Worm (Caenorhabditis elegans) whole organism, early embryonic: Measurements from ENCODE around the gene T20D3.6.

Experiments
- B0310.2 ChIP-seq: sonication (generic microtip); optimal IDR thresholded peaks from 2 replicates; lab custom pipeline; 2016; ENCODE audit warnings: mild to moderate bottlenecking, missing genetic modification characterization, missing compliant biosample characterization
- F13C5.2 ChIP-seq: sonication (generic microtip); optimal IDR thresholded peaks from 2 replicates; lab custom pipeline; 2017; ENCODE audit warnings: mild to moderate bottlenecking, missing genetic modification characterization, inconsistent platforms, missing compliant biosample characterization
- aly-1 ChIP-seq: sonication (generic microtip); optimal IDR thresholded peaks from 2 replicates; lab custom pipeline; 2016; ENCODE audit warnings: missing genetic modification characterization, missing compliant biosample characterization
- ama-1 ChIP-seq: fragments of 150-350 bp; optimal IDR thresholded peaks from 2 replicates; lab custom pipeline; 2014
- ceh-13 ChIP-seq: fragments of 200-800 bp; sonication (Bioruptor generic); optimal IDR thresholded peaks from 2 replicates; lab custom pipeline; 2018; ENCODE audit warnings: mild to moderate bottlenecking, missing genetic modification characterization, missing compliant biosample characterization
- ceh-36 ChIP-seq: sonication (generic microtip); optimal IDR thresholded peaks from 2 replicates; lab custom pipeline; 2016; ENCODE audit warnings: missing genetic modification characterization, inconsistent platforms, missing compliant biosample characterization
- ets-7 ChIP-seq: sonication (generic microtip); optimal IDR thresholded peaks from 2 replicates; lab custom pipeline; 2016; ENCODE audit warnings: missing genotype, missing genetic modification characterization, missing compliant biosample characterization
- flt-1 ChIP-seq: fragments of 200-800 bp; sonication (Bioruptor generic); IDR thresholded peaks from 2 replicates; pipeline ENCODE4 v1.3.6; 2022; ENCODE audit warnings: missing genetic modification characterization, missing compliant biosample characterization
- hmbx-1 ChIP-seq: sonication (generic microtip); optimal IDR thresholded peaks from 2 replicates; lab custom pipeline; 2016; ENCODE audit warnings: mild to moderate bottlenecking, missing genetic modification characterization, missing compliant biosample characterization
- hmg-4 ChIP-seq: fragments of 200-800 bp; sonication (Bioruptor generic); optimal IDR thresholded peaks from 2 replicates; lab custom pipeline; 2018; ENCODE audit warnings: mild to moderate bottlenecking, missing genetic modification characterization, missing compliant biosample characterization
- hnd-1 ChIP-seq: sonication (generic microtip); optimal IDR thresholded peaks from 2 replicates; lab custom pipeline; 2016; ENCODE audit warnings: missing genetic modification characterization, missing compliant biosample characterization
- pes-1 ChIP-seq: fragments of 200-800 bp; sonication (Bioruptor generic); IDR thresholded peaks from 2 replicates; pipeline ENCODE4 v1.3.6; 2022; ENCODE audit warnings: missing genetic modification reagents, missing genetic modification characterization, missing compliant biosample characterization
- scrt-1 ChIP-seq: fragments of 200-800 bp; sonication (Bioruptor generic); IDR thresholded peaks from 2 replicates; pipeline ENCODE4 v1.3.6; 2022; ENCODE audit warnings: missing genetic modification characterization, missing compliant biosample characterization
- sea-1 ChIP-seq: fragments of 200-800 bp; sonication (Bioruptor generic); conservative IDR thresholded peaks from 2 replicates; pipeline ENCODE4 v1.3.6; 2022; ENCODE audit warnings: missing genetic modification characterization, missing compliant biosample characterization
- tbx-11 ChIP-seq: fragments of 200-800 bp; sonication (Bioruptor generic); IDR thresholded peaks from 2 replicates; pipeline ENCODE4 v1.3.6; 2022; ENCODE audit warnings: missing genetic modification characterization, missing compliant biosample characterization
- tbx-37 ChIP-seq: fragments of 200-800 bp; sonication (Bioruptor generic); conservative IDR thresholded peaks from 2 replicates; pipeline ENCODE4 v1.3.6; 2022; ENCODE audit warnings: missing genetic modification reagents, missing genetic modification characterization, missing compliant biosample characterization
- tra-4 ChIP-seq: sonication (generic microtip); optimal IDR thresholded peaks from 2 replicates; lab custom pipeline; 2017; ENCODE audit warnings: missing genetic modification characterization, missing compliant biosample characterization

T20D3.6 gene

ce11 chrIV:9335552-9336251, 3.4 kb downstream of the T20D3.6 start, which contains the start of the genes coa-4 and T20D3.14:
Gene coa-4, minus strand, starts transcription at chrIV:9335602.
Gene T20D3.14, minus strand, starts transcription at chrIV:9335909.
- TF ChIP-seq B0310.2 (tag; lab: Kevin White, UChicago) = no peak
- TF ChIP-seq ama-1 (lab: Kevin White, UChicago) = no peak
- no peak for TF ChIP-seq tbx-37
- no peak for TF ChIP-seq tbx-11 (GFP tag; lab: Robert Waterston, UW)
- no peak for TF ChIP-seq ceh-36 (tag; lab: Kevin White, UChicago)
- TF ChIP-seq ets-7 = no peak
- TF ChIP-seq pes-1 (GFP tag; lab: Robert Waterston, UW) = no peak
- TF ChIP-seq F13C5.2 (tag; lab: Kevin White, UChicago) = no peak
- no peak for TF ChIP-seq scrt-1
- TF ChIP-seq ceh-13 = no peak
- TF ChIP-seq tra-4 (tag; lab: Kevin White, UChicago) = no peak
- TF ChIP-seq sea-1 = no peak
- no peak for TF ChIP-seq hmbx-1
- no peak for TF ChIP-seq flt-1 (GFP tag; lab: Robert Waterston, UW)
- no peak for TF ChIP-seq hnd-1 (tag; lab: Kevin White, UChicago)

ce11 chrIV:9333007-9333406, 6.1 kb downstream of the T20D3.6 start:
- TF ChIP-seq pes-1 (GFP tag; lab: Robert Waterston, UW) (no peak), aly-1 (tag; lab: Kevin White, UChicago) (no peak), ets-7 (no peak), tra-4 (tag; lab: Kevin White, UChicago) (no peak), B0310.2 (tag; lab: Kevin White, UChicago) (no peak), ceh-36 (tag; lab: Kevin White, UChicago) (no peak), sea-1 (no peak), F13C5.2 (tag; lab: Kevin White, UChicago) (no peak), tbx-11 (GFP tag; lab: Robert Waterston, UW) (no peak), ceh-13 (no peak), hmbx-1 (no peak), flt-1 (GFP tag; lab: Robert Waterston, UW) (no peak)

- TF ChIP-seq ceh-36 (tag; lab: Kevin White, UChicago) (no peak), scrt-1 (no peak), flt-1 (GFP tag; lab: Robert Waterston, UW) (no peak), F13C5.2 (tag; lab: Kevin White, UChicago) (no peak), tbx-11 (GFP tag; lab: Robert Waterston, UW) (no peak), aly-1 (tag; lab: Kevin White, UChicago) (no peak)
Observed at ce11 chrIV:9330755-9331154, 8.3 kb downstream of the T20D3.6 start, which contains the start of gene nspg-7.1. Gene nspg-7.1, minus strand, starts transcription at chrIV:9330855.

ce11 chrIV:9327706-9328105, 11.4 kb downstream of the T20D3.6 start, which contains the start of gene clec-183:
Gene clec-183, plus strand, starts transcription at chrIV:9328006.
- TF ChIP-seq pes-1 (GFP tag; lab: Robert Waterston, UW) (no peak), hnd-1 (tag; lab: Kevin White, UChicago) (no peak), flt-1 (GFP tag; lab: Robert Waterston, UW) (no peak), B0310.2 (tag; lab: Kevin White, UChicago) (no peak), ceh-36 (tag; lab: Kevin White, UChicago) (no peak), scrt-1 (no peak), tbx-11 (GFP tag; lab: Robert Waterston, UW) (no peak), ceh-13 (no peak), ets-7 (no peak), F13C5.2 (tag; lab: Kevin White, UChicago) (no peak), sea-1 (no peak), aly-1 (tag; lab: Kevin White, UChicago) (no peak), tra-4 (tag; lab: Kevin White, UChicago) (no peak), tbx-37 (no peak)

- TF ChIP-seq ets-7 = no peak
- no peak for TF ChIP-seq ceh-36 (tag; lab: Kevin White, UChicago)
Observed at ce11 chrIV:9323989-9324506, 15.1 kb downstream of the T20D3.6 start, which contains the start of the genes nspg-11 and F49C12.15. Gene nspg-11, minus strand, starts transcription at chrIV:9324089. Gene F49C12.15, plus strand, starts transcription at chrIV:9324456.

- TF ChIP-seq hnd-1 (tag; lab: Kevin White, UChicago) (no peak), aly-1 (tag; lab: Kevin White, UChicago) (no peak), hmg-4 (GFP tag; lab: Kevin White, UChicago) (no peak), ama-1 (lab: Kevin White, UChicago) (no peak), pes-1 (GFP tag; lab: Robert Waterston, UW) (no peak), hmbx-1 (no peak), tra-4 (tag; lab: Kevin White, UChicago) (no peak), B0310.2 (tag; lab: Kevin White, UChicago) (no peak), ets-7 (no peak), tbx-37 (no peak), ceh-36 (tag; lab: Kevin White, UChicago) (no peak), F13C5.2 (tag; lab: Kevin White, UChicago) (no peak), ceh-13 (no peak), tbx-11 (GFP tag; lab: Robert Waterston, UW) (no peak), scrt-1 (no peak), sea-1 (no peak), flt-1 (GFP tag; lab: Robert Waterston, UW) (no peak)
Observed at ce11 chrIV:9322489-9322888, 16.6 kb downstream of the T20D3.6 start.

- TF ChIP-seq pes-1 (GFP tag; lab: Robert Waterston, UW) (no peak), scrt-1 (no peak), sea-1 (no peak), tbx-11 (GFP tag; lab: Robert Waterston, UW) (no peak), hmbx-1 (no peak), aly-1 (tag; lab: Kevin White, UChicago) (no peak), hnd-1 (tag; lab: Kevin White, UChicago) (no peak), ceh-36 (tag; lab: Kevin White, UChicago) (no peak), tbx-37 (no peak), F13C5.2 (tag; lab: Kevin White, UChicago) (no peak), ama-1 (lab: Kevin White, UChicago) (no peak), flt-1 (GFP tag; lab: Robert Waterston, UW) (no peak), B0310.2 (tag; lab: Kevin White, UChicago) (no peak), tra-4 (tag; lab: Kevin White, UChicago) (no peak), ets-7 (no peak), hmg-4 (GFP tag; lab: Kevin White, UChicago) (no peak), ceh-13 (no peak)
Observed at ce11 chrIV:9321039-9321851, 17.9 kb downstream of the T20D3.6 start, which contains the start of the genes F49C12.12 and vha-17. Gene F49C12.12, minus strand, starts transcription at chrIV:9321089. Gene vha-17, plus strand, starts transcription at chrIV:9321801.
